Fruit fly (Drosophila melanogaster) whole organism, prepupa: ENCODE results near the gene Gr93b.

Source experiments
- Blimp-1 ChIP-seq: fragments of 200-800 bp; sonication (Bioruptor generic); optimal IDR thresholded peaks from 3 replicates; lab custom pipeline; 2017; ENCODE audit warnings: missing biosample characterization, missing genetic modification characterization, mild to moderate bottlenecking, moderate library complexity, missing genetic modification reagents
- CG11294 ChIP-seq: fragments of 200-800 bp; sonication (Bioruptor generic); IDR thresholded peaks from 2 replicates; pipeline ENCODE4 v1.3.6; 2022; ENCODE audit warnings: missing biosample characterization, missing genetic modification characterization
- CG11762 ChIP-seq: fragments of 200-800 bp; sonication (Bioruptor generic); optimal IDR thresholded peaks from 3 replicates; lab custom pipeline; 2016; ENCODE audit warnings: missing biosample characterization, missing genetic modification characterization; ENCODE audit not compliant: insufficient read depth
- CG1621 ChIP-seq: fragments of 200-800 bp; sonication (Bioruptor generic); optimal IDR thresholded peaks from 3 replicates; lab custom pipeline; 2018; ENCODE audit warnings: missing biosample characterization, mild to moderate bottlenecking, missing genetic modification characterization
- CG16779 ChIP-seq: fragments of 200-800 bp; sonication (Bioruptor generic); optimal IDR thresholded peaks from 3 replicates; lab custom pipeline; 2017; ENCODE audit warnings: missing biosample characterization, mild to moderate bottlenecking, missing genetic modification characterization
- CG3032 ChIP-seq: fragments of 200-800 bp; optimal IDR thresholded peaks from 2 replicates; lab custom pipeline; 2019; ENCODE audit warnings: missing biosample characterization, mild to moderate bottlenecking, missing genetic modification characterization, moderate library complexity
- CG31627 ChIP-seq: fragments of 200-800 bp; sonication (Bioruptor generic); optimal IDR thresholded peaks from 3 replicates; lab custom pipeline; 2016; ENCODE audit warnings: missing biosample characterization, missing genetic modification characterization
- CG32006 ChIP-seq: fragments of 200-800 bp; sonication (Bioruptor generic); optimal IDR thresholded peaks from 3 replicates; lab custom pipeline; 2017; ENCODE audit warnings: missing biosample characterization, mild to moderate bottlenecking, missing genetic modification characterization
- CG34406 ChIP-seq: fragments of 200-800 bp; sonication (Bioruptor generic); optimal IDR thresholded peaks from 3 replicates; lab custom pipeline; 2016; ENCODE audit warnings: missing biosample characterization, missing genetic modification characterization
- CG3919 ChIP-seq: fragments of 200-800 bp; sonication (Bioruptor generic); optimal IDR thresholded peaks from 3 replicates; lab custom pipeline; 2016; ENCODE audit warnings: missing biosample characterization, missing genetic modification characterization
- CG4318 ChIP-seq: fragments of 200-800 bp; sonication (Bioruptor generic); optimal IDR thresholded peaks from 3 replicates; lab custom pipeline; 2017; ENCODE audit warnings: missing biosample characterization, mild to moderate bottlenecking, missing genetic modification characterization
- CG6792 ChIP-seq: fragments of 200-800 bp; sonication (Bioruptor generic); optimal IDR thresholded peaks from 3 replicates; lab custom pipeline; 2016; ENCODE audit warnings: missing biosample characterization, missing genetic modification characterization
- CG6854 ChIP-seq: fragments of 200-800 bp; sonication (Bioruptor generic); optimal IDR thresholded peaks from 2 replicates; lab custom pipeline; 2017; ENCODE audit warnings: missing biosample characterization, mild to moderate bottlenecking, missing genetic modification characterization
- CG7368 ChIP-seq: fragments of 200-800 bp; sonication (Bioruptor generic); optimal IDR thresholded peaks from 3 replicates; lab custom pipeline; 2016; ENCODE audit warnings: missing biosample characterization, missing genetic modification characterization
- CG8632 ChIP-seq: fragments of 200-800 bp; sonication (Bioruptor generic); optimal IDR thresholded peaks from 3 replicates; lab custom pipeline; 2016; ENCODE audit warnings: missing biosample characterization, missing genetic modification characterization
- Eip78C ChIP-seq: fragments of 200-800 bp; sonication (Bioruptor generic); peaks from one replicate; lab custom pipeline; 2016; ENCODE audit warnings: missing biosample characterization, missing genetic modification characterization
- Eip93F ChIP-seq: fragments of 200-800 bp; sonication (Bioruptor generic); optimal IDR thresholded peaks from 2 replicates; lab custom pipeline; 2016; ENCODE audit warnings: missing biosample characterization, mild to moderate bottlenecking, missing genetic modification characterization
- Ets21C ChIP-seq: fragments of 200-800 bp; sonication (Bioruptor generic); optimal IDR thresholded peaks from 3 replicates; lab custom pipeline; 2016; ENCODE audit warnings: missing biosample characterization, missing genetic modification characterization
- Ets96B ChIP-seq: fragments of 200-800 bp; optimal IDR thresholded peaks from 2 replicates; lab custom pipeline; 2019; ENCODE audit warnings: missing biosample characterization, mild to moderate bottlenecking, missing genetic modification characterization, moderate library complexity
- Gug ChIP-seq: fragments of 200-800 bp; sonication (Bioruptor generic); IDR thresholded peaks from 2 replicates; pipeline ENCODE4 v1.3.6; 2022; ENCODE audit warnings: missing biosample characterization, missing genetic modification characterization
- Hr39 ChIP-seq: fragments of 200-800 bp; sonication (Bioruptor generic); optimal IDR thresholded peaks from 2 replicates; lab custom pipeline; 2016; ENCODE audit warnings: missing biosample characterization, missing genetic modification characterization
- Hr4 ChIP-seq: fragments of 200-800 bp; sonication (Bioruptor generic); optimal IDR thresholded peaks from 3 replicates; lab custom pipeline; 2016; ENCODE audit warnings: missing biosample characterization, missing genetic modification characterization
- Met ChIP-seq: fragments of 200-800 bp; sonication (Bioruptor generic); optimal IDR thresholded peaks from 3 replicates; lab custom pipeline; 2016; ENCODE audit warnings: missing biosample characterization, missing genetic modification characterization
- OdsH ChIP-seq: fragments of 200-800 bp; sonication (Bioruptor generic); optimal IDR thresholded peaks from 3 replicates; lab custom pipeline; 2016; ENCODE audit warnings: missing biosample characterization, missing genetic modification characterization
- Sox102F ChIP-seq: fragments of 200-800 bp; sonication (Bioruptor generic); optimal IDR thresholded peaks from 2 replicates; lab custom pipeline; 2016; ENCODE audit warnings: missing biosample characterization, mild to moderate bottlenecking, missing genetic modification characterization
- Sox15 ChIP-seq: fragments of 200-800 bp; sonication (Bioruptor generic); optimal IDR thresholded peaks from 3 replicates; lab custom pipeline; 2016; ENCODE audit warnings: missing biosample characterization, missing genetic modification characterization
- achi ChIP-seq: fragments of 200-800 bp; sonication (Bioruptor generic); optimal IDR thresholded peaks from 3 replicates; lab custom pipeline; 2016; ENCODE audit warnings: missing biosample characterization, missing genetic modification characterization
- acj6 ChIP-seq: fragments of 200-800 bp; sonication (Bioruptor generic); optimal IDR thresholded peaks from 3 replicates; lab custom pipeline; 2016; ENCODE audit warnings: missing biosample characterization, missing genetic modification characterization
- dsx ChIP-seq: fragments of 200-800 bp; optimal IDR thresholded peaks from 3 replicates; lab custom pipeline; 2019; ENCODE audit warnings: missing biosample characterization, mild to moderate bottlenecking, missing genetic modification characterization, moderate library complexity; ENCODE audit not compliant: poor library complexity, severe bottlenecking
- eg ChIP-seq: fragments of 200-800 bp; sonication (Bioruptor generic); IDR thresholded peaks from 3 replicates; pipeline ENCODE4 v1.3.6; 2022; ENCODE audit warnings: missing biosample characterization, missing genetic modification characterization
- esn ChIP-seq: fragments of 200-800 bp; sonication (Bioruptor generic); optimal IDR thresholded peaks from 2 replicates; lab custom pipeline; 2016; ENCODE audit warnings: missing biosample characterization, mild to moderate bottlenecking, missing genetic modification characterization, moderate library complexity
- fd85E ChIP-seq: fragments of 200-800 bp; sonication (Bioruptor generic); optimal IDR thresholded peaks from 3 replicates; lab custom pipeline; 2016; ENCODE audit warnings: missing biosample characterization, missing genetic modification characterization
- fkh ChIP-seq: fragments of 200-800 bp; sonication (Bioruptor generic); optimal IDR thresholded peaks from 3 replicates; lab custom pipeline; 2017; ENCODE audit warnings: missing biosample characterization, mild to moderate bottlenecking, missing genetic modification characterization, moderate library complexity
- lz ChIP-seq: fragments of 200-800 bp; sonication (Bioruptor generic); optimal IDR thresholded peaks from 3 replicates; lab custom pipeline; 2016; ENCODE audit warnings: missing biosample characterization, missing genetic modification characterization
- net ChIP-seq: fragments of 200-800 bp; sonication (Bioruptor generic); optimal IDR thresholded peaks from 3 replicates; lab custom pipeline; 2016; ENCODE audit warnings: missing biosample characterization, missing genetic modification characterization
- pdm3 ChIP-seq: fragments of 200-800 bp; sonication (Bioruptor generic); optimal IDR thresholded peaks from 3 replicates; lab custom pipeline; 2016; ENCODE audit warnings: missing biosample characterization, missing genetic modification characterization
- spab ChIP-seq: fragments of 200-800 bp; sonication (Bioruptor generic); optimal IDR thresholded peaks from 2 replicates; lab custom pipeline; 2017; ENCODE audit warnings: missing biosample characterization, mild to moderate bottlenecking, missing genetic modification characterization, missing genetic modification reagents
- ss ChIP-seq, 2 experiments: fragments of 200-800 bp; sonication (Bioruptor generic); optimal IDR thresholded peaks; 2 replicates in 1 of 2; 3 replicates in 1 of 2; lab custom pipeline; 2017 to 2018; ENCODE audit warnings: mild to moderate bottlenecking in 2 of 2, missing biosample characterization in 2 of 2, missing genetic modification characterization in 2 of 2, moderate library complexity in 1 of 2
- svp ChIP-seq: fragments of 200-800 bp; sonication (Bioruptor generic); peaks from one replicate; lab custom pipeline; 2016; ENCODE audit warnings: missing biosample characterization, missing genetic modification characterization
- vri ChIP-seq: fragments of 200-800 bp; sonication (Bioruptor generic); optimal IDR thresholded peaks from 3 replicates; lab custom pipeline; 2016; ENCODE audit warnings: missing biosample characterization, mild to moderate bottlenecking, missing genetic modification characterization

The Gr93b gene

DNA sequence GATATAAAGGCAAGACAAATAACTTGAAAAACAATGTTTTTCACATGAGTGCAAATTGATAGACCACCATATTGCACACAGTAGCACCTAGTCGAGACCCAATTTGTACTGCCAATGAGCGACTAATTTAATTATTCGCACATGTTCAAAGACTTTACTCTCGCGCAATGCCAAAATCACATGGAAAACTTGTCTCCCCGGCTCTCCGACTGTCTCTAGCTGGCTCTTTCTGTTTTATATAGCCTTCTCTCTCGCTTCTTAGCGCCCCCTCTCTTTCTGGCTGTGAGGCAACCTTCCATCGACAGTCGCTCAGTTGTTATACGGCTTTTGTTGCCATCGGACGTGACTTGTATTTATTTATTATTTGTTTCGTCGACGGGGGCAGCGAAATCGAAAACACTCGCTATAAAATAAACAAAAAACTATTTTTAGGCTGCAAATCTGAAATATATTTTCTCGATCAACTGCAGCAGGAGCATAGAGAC is 31.5 kb upstream of the Gr93b start, which contains the start of gene CG6656 (continued):
- TF ChIP-seq Eip78C (GFP tag; lab: Kevin White, UChicago) (peak; percentile 80), net (GFP tag; lab: Kevin White, UChicago) (peak; percentile 2), vri (GFP tag; lab: Kevin White, UChicago) (peak; percentile 83), CG11762 (no peak), CG31627 (GFP tag; lab: Kevin White, UChicago) (no peak), CG32006 (GFP tag; lab: Kevin White, UChicago) (no peak), Met (GFP tag; lab: Kevin White, UChicago) (no peak), pdm3 (GFP tag; lab: Kevin White, UChicago) (no peak), Gug (no peak), lz (GFP tag; lab: Kevin White, UChicago) (no peak), acj6 (GFP tag; lab: Kevin White, UChicago) (no peak), fd85E (GFP tag; lab: Kevin White, UChicago) (peak; percentile 17), spab (GFP tag; lab: Kevin White, UChicago) (no peak), CG6854 (GFP tag; lab: Kevin White, UChicago) (peak; percentile 25), svp (GFP tag; lab: Kevin White, UChicago) (peak; percentile 58), Sox102F (GFP tag; lab: Kevin White, UChicago) (no peak), esn (GFP tag; lab: Kevin White, UChicago) (peak; percentile 26), achi (GFP tag; lab: Kevin White, UChicago) (no peak), Hr4 (GFP tag; lab: Kevin White, UChicago) (no peak), CG7368 (GFP tag; lab: Kevin White, UChicago) (no peak), CG4318 (no peak), ss (GFP tag; optimal IDR thresholded peaks at IDR 0.05; lab: Kevin White, UChicago) (peak; percentile 22 to 49), CG1621 (tag; lab: Kevin White, UChicago) (peak; percentile 80), eg (no peak; the same call in 2 of the 3 replicates), CG6792 (GFP tag; lab: Kevin White, UChicago) (peak; percentile 17), CG16779 (tag; lab: Kevin White, UChicago) (peak; percentile 5), Ets21C (no peak), fkh (GFP tag; lab: Kevin White, UChicago) (peak; percentile 47), Sox15 (no peak), Hr39 (GFP tag; lab: Kevin White, UChicago) (no peak), Ets96B (tag; lab: Kevin White, UChicago) (peak; percentile 19), CG8632 (no peak), Eip93F (GFP tag; lab: Kevin White, UChicago) (no peak), CG34406 (GFP tag; lab: Kevin White, UChicago) (no peak), CG11294 (GFP tag; lab: Robert Waterston, UW) (peak; percentile 33; the same call in 1 of the 2 replicates), dsx (GFP tag; lab: Kevin White, UChicago) (peak; percentile 87)
- TF ChIP-seq, all 60 proteins: peak for 23

DNA sequence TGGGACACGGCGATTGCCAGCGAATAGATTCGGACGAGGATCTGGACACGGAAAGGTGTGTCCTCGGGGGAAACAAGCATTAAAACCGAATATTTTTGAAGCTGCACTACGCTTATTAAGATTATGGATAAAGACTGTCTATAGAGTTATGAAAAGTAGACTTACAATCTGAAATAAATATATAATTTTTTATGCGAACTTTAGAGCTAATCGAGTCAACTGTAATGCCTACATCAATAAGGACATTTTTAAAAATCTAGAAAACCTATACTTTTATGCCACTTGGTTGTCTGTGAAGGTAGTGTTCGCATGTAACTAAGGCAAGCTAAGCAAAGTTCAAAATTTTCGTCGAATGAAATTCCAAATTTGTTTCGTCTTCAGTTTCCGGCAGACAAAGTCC is 29.9 kb upstream of the Gr93b start, which contains the start of gene CG31178:
TSS of gene CG31178 (plus strand) at position 301 of the 400 bp plus-strand sequence.
- no peak for TF ChIP-seq CG3032 (tag; lab: Kevin White, UChicago)

DNA sequence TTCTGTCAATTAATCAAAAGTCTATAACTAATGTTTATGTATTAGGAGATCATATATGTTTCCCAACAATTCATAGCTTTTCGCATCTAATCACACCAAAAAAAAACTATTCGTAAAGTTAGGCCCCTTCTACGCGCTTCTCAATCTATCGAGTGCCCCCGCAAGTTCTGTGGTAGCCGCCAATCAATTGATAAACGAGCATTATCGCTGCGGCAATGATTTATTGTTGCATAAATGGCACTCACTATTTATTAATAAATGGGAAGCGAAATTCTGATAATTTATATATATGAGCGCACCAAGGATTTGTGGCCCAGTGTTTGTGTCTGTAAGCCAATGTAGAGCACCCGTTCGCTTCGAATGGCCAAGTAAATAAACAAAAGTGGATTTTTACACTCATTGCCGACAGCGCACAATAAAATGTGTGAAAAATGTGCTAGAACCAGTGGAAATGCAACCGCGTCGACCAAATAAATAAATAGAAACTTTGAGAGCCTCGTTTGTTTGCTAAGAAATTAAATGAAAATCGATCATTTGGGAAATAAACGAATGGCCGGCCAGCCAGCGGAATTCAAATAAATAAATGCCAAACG is 27.9 kb upstream of the Gr93b start:
- TF ChIP-seq fkh (GFP tag; lab: Kevin White, UChicago) = peak; percentile 73
- no peak for TF ChIP-seq CG3919
- peak; percentile 56 for TF ChIP-seq Eip78C (GFP tag; lab: Kevin White, UChicago)
- TF ChIP-seq OdsH (GFP tag; lab: Kevin White, UChicago) = no peak
- no peak for TF ChIP-seq Blimp-1 (GFP tag; lab: Kevin White, UChicago)
